Worm (Caenorhabditis elegans): ENCODE data around the gene C45H4.14.

C45H4.14 gene

DNA sequence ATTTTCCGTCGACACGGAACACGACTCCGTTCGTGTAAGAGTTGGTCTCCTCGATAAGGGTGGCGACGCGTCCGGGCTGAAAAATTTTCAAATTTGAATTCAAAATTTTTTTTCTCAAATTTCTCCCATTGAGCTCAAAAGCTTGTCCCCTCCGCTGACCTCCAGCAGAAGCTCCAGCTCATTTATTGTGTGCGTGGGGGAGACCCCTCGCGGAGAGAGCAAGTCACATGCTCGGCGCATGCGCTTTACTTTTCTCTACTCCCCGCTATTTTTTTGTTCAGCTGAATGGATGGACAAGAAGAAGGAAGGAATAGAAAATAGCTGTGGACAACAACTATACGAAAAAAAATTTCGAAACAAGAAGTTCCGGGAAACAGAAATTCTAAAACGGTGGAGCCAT is 25.7 kb downstream of the C45H4.14 start (continued):
- peak; percentile 84 for TF ChIP-seq zfh-2 (GFP tag; conservative IDR thresholded peaks at IDR 0.05)
- no peak for TF ChIP-seq F10E7.11 (tag; optimal IDR thresholded peaks at IDR 0.05)
- no peak for TF ChIP-seq mel-28 (tag; optimal IDR thresholded peaks at IDR 0.05; ENCODE audit: borderline replicate concordance)
- no peak for TF ChIP-seq rec-8 (tag; optimal IDR thresholded peaks at IDR 0.05)
- no peak for TF ChIP-seq B0336.3 (GFP tag; IDR thresholded peaks at IDR 0.05)
- TF ChIP-seq nhr-80 (tag; optimal IDR thresholded peaks at IDR 0.05), result peak; percentile 7
- TF ChIP-seq aptf-2 (GFP tag; conservative IDR thresholded peaks at IDR 0.05), result no peak
- no peak for TF ChIP-seq xnd-1 (tag; optimal IDR thresholded peaks at IDR 0.05)
- TF ChIP-seq nhr-27 (tag; optimal IDR thresholded peaks at IDR 0.05), result no peak
- TF ChIP-seq mcd-1 (GFP tag; IDR thresholded peaks at IDR 0.05), result 0 out of 2 replicates have a peak, but pooled peaks have one; percentile 41
- TF ChIP-seq Y95B8A.8 (GFP tag; IDR thresholded peaks at IDR 0.05), result no peak
- peak; percentile 43 for TF ChIP-seq ceh-27 (GFP tag; optimal IDR thresholded peaks at IDR 0.05)
- TF ChIP-seq madf-10 (tag; optimal IDR thresholded peaks at IDR 0.05), result no peak
- TF ChIP-seq gei-17 (GFP tag; optimal IDR thresholded peaks at IDR 0.05), result no peak
- TF ChIP-seq ekl-4 (GFP tag; IDR thresholded peaks at IDR 0.05), result no peak
- no peak for TF ChIP-seq ztf-28 (GFP tag; IDR thresholded peaks at IDR 0.05)
- no peak for TF ChIP-seq rpc-1 (optimal IDR thresholded peaks at IDR 0.05)
- TF ChIP-seq rpc-1 (tag; optimal IDR thresholded peaks at IDR 0.05), result no peak
- TF ChIP-seq lin-35 (GFP tag; optimal IDR thresholded peaks at IDR 0.05), result peak in 1 of 3 experiments; percentile 80
- no peak for TF ChIP-seq D2030.7 (GFP tag; IDR thresholded peaks at IDR 0.05)
- no peak for TF ChIP-seq fkh-3 (tag; optimal IDR thresholded peaks at IDR 0.05)
- TF ChIP-seq sptf-2 (GFP tag; optimal IDR thresholded peaks at IDR 0.05), result no peak
- no peak for TF ChIP-seq F57A8.1 (GFP tag; optimal IDR thresholded peaks at IDR 0.05)
- no peak for TF ChIP-seq Y53F4B.3 (GFP tag; IDR thresholded peaks at IDR 0.05)
- no peak for TF ChIP-seq madf-8 (GFP tag; conservative IDR thresholded peaks at IDR 0.05)
- TF ChIP-seq attf-3 (GFP tag; conservative IDR thresholded peaks at IDR 0.05), result no peak
- no peak for TF ChIP-seq aptf-3 (GFP tag; IDR thresholded peaks at IDR 0.05)
- TF ChIP-seq tlf-1 (GFP tag; optimal IDR thresholded peaks at IDR 0.05), result no peak
- TF ChIP-seq B0261.1 (tag; optimal IDR thresholded peaks at IDR 0.05), result no peak
- no peak for TF ChIP-seq pbrm-1 (GFP tag; IDR thresholded peaks at IDR 0.05)
- TF ChIP-seq sea-2 (GFP tag; IDR thresholded peaks at IDR 0.05), result no peak
- TF ChIP-seq F22D6.2 (tag; optimal IDR thresholded peaks at IDR 0.05), result no peak
- no peak for TF ChIP-seq ztf-26 (tag; optimal IDR thresholded peaks at IDR 0.05)
- TF ChIP-seq T26A5.8 (tag; optimal IDR thresholded peaks at IDR 0.05), result no peak
- TF ChIP-seq ztf-18 (tag; optimal IDR thresholded peaks at IDR 0.05), result no peak
- TF ChIP-seq lag-1 (GFP tag; IDR thresholded peaks at IDR 0.05), result no peak
- TF ChIP-seq tbx-9 (tag; optimal IDR thresholded peaks at IDR 0.05; ENCODE audit: borderline replicate concordance), result no peak
- no peak for TF ChIP-seq ceh-91 (GFP tag; IDR thresholded peaks at IDR 0.05)
- no peak for TF ChIP-seq F49E8.2 (tag; optimal IDR thresholded peaks at IDR 0.05; ENCODE audit: insufficient read depth)
- no peak for TF ChIP-seq egl-44 (GFP tag; IDR thresholded peaks at IDR 0.05)
- no peak for TF ChIP-seq hrde-1 (tag; optimal IDR thresholded peaks at IDR 0.05; ENCODE audit: borderline replicate concordance)
- peak; percentile 21 for TF ChIP-seq lin-40 (tag; optimal IDR thresholded peaks at IDR 0.05)
- peak; percentile 57 for TF ChIP-seq K11D2.4 (GFP tag; IDR thresholded peaks at IDR 0.05)
- no peak for TF ChIP-seq ztf-3 (GFP tag; optimal IDR thresholded peaks at IDR 0.05)
- TF ChIP-seq nhr-90 (tag; optimal IDR thresholded peaks at IDR 0.05), result no peak
- no peak for TF ChIP-seq lir-1 (GFP tag; conservative IDR thresholded peaks at IDR 0.05)
- no peak for TF ChIP-seq ceh-40 (GFP tag; IDR thresholded peaks at IDR 0.05)
- no peak for TF ChIP-seq ceh-100 (GFP tag; IDR thresholded peaks at IDR 0.05)
- TF ChIP-seq ztf-22 (GFP tag; optimal IDR thresholded peaks at IDR 0.05), result no peak
- no peak for TF ChIP-seq repo-1 (tag; optimal IDR thresholded peaks at IDR 0.05)
